Fruit fly (Drosophila melanogaster): ENCODE data around the gene mtrm.

Gene mtrm

dm6 chr3L:8455015-8455908 lies 42.5 kb downstream of the mtrm start (continued):
- TF ChIP-seq knrl (GFP tag; IDR thresholded peaks at IDR 0.05; ENCODE audit: partially characterized antibody): no peak
- peak; percentile 81 for TF ChIP-seq az2 (GFP tag; optimal IDR thresholded peaks at IDR 0.05)
- TF ChIP-seq CG5180 (GFP tag; optimal IDR thresholded peaks at IDR 0.05): peak; percentile 84
- TF ChIP-seq bsh (GFP tag; optimal IDR thresholded peaks at IDR 0.05): peak; percentile 84 to 89
- no peak for TF ChIP-seq dan (GFP tag; IDR thresholded peaks at IDR 0.05)
- TF ChIP-seq CG15269 (tag; optimal IDR thresholded peaks at IDR 0.05): peak; percentile 89
- peak; percentile 40 for TF ChIP-seq CG3838 (GFP tag; optimal IDR thresholded peaks at IDR 0.05)
- peak; percentile 25; the same call in 1 of the 2 replicates for TF ChIP-seq CG14667 (GFP tag; IDR thresholded peaks at IDR 0.05)
- peak; percentile 51; the same call in 1 of the 3 replicates for TF ChIP-seq ase (GFP tag; IDR thresholded peaks at IDR 0.05)
- TF ChIP-seq CG10565 (GFP tag; optimal IDR thresholded peaks at IDR 0.05): no peak
- peak; percentile 83 for TF ChIP-seq tio (GFP tag; optimal IDR thresholded peaks at IDR 0.05)
- peak; percentile 36 for TF ChIP-seq Ets97D (GFP tag; optimal IDR thresholded peaks at IDR 0.05)
- TF ChIP-seq nom (GFP tag; optimal IDR thresholded peaks at IDR 0.05): peak; percentile 97
- TF ChIP-seq org-1 (GFP tag; optimal IDR thresholded peaks at IDR 0.05): peak; percentile 92
- peak; percentile 63 for TF ChIP-seq CG10431 (GFP tag; optimal IDR thresholded peaks at IDR 0.05)
- TF ChIP-seq grn (GFP tag; optimal IDR thresholded peaks at IDR 0.05): peak; percentile 46
- TF ChIP-seq CG10147 (GFP tag; optimal IDR thresholded peaks at IDR 0.05): peak; percentile 94
- TF ChIP-seq Sox102F (GFP tag; optimal IDR thresholded peaks at IDR 0.05): peak; percentile 90
- peak; percentile 86 for TF ChIP-seq Fer3 (tag; optimal IDR thresholded peaks at IDR 0.05)
- no peak for TF ChIP-seq CG1832 (GFP tag; optimal IDR thresholded peaks at IDR 0.05)
- peak; percentile 11 for TF ChIP-seq Lhr (GFP tag; optimal IDR thresholded peaks at IDR 0.05)
- TF ChIP-seq pan (optimal IDR thresholded peaks at IDR 0.05): no peak
- peak in 1 of 2 experiments; percentile 85 for TF ChIP-seq pan (GFP tag; optimal IDR thresholded peaks at IDR 0.05 in 1 of 2, IDR thresholded peaks at IDR 0.05 in 1 of 2)
- peak; percentile 73 for TF ChIP-seq CG11696 (GFP tag; IDR thresholded peaks at IDR 0.05)
- peak; percentile 9 for TF ChIP-seq ac (GFP tag; optimal IDR thresholded peaks at IDR 0.05)
- TF ChIP-seq lilli (GFP tag; optimal IDR thresholded peaks at IDR 0.05): peak; percentile 73
- TF ChIP-seq ranshi (GFP tag; IDR thresholded peaks at IDR 0.05): peak; percentile 77
- TF ChIP-seq stc (GFP tag; IDR thresholded peaks at IDR 0.05): peak; percentile 80
- TF ChIP-seq Ssrp (tag; optimal IDR thresholded peaks at IDR 0.05): peak; percentile 78
- TF ChIP-seq HLH4C (GFP tag; IDR thresholded peaks at IDR 0.05; ENCODE audit: partially characterized antibody): no peak
- 0 out of 3 replicates have a peak, but pooled peaks have one; percentile 65 for TF ChIP-seq ken (GFP tag; IDR thresholded peaks at IDR 0.05)
- TF ChIP-seq ewg (GFP tag; optimal IDR thresholded peaks at IDR 0.05): peak; percentile 67
- TF ChIP-seq phol (tag; optimal IDR thresholded peaks at IDR 0.05): peak; percentile 91
- TF ChIP-seq CG1792 (GFP tag; optimal IDR thresholded peaks at IDR 0.05): peak; percentile 31
- TF ChIP-seq CG7839 (tag; optimal IDR thresholded peaks at IDR 0.05): peak; percentile 95
- no peak for TF ChIP-seq Hey (tag; optimal IDR thresholded peaks at IDR 0.05)
- peak; percentile 67 for TF ChIP-seq mam (GFP tag; optimal IDR thresholded peaks at IDR 0.05)
- TF ChIP-seq nmo (GFP tag; optimal IDR thresholded peaks at IDR 0.05): peak; percentile 94
- no peak for TF ChIP-seq ftz-f1 (GFP tag; optimal IDR thresholded peaks at IDR 0.05)
- peak; percentile 79 for TF ChIP-seq E2f1 (GFP tag; IDR thresholded peaks at IDR 0.05)
- peak; percentile 14 for TF ChIP-seq CG17186 (GFP tag; optimal IDR thresholded peaks at IDR 0.05)
- no peak for TF ChIP-seq Opbp (GFP tag; IDR thresholded peaks at IDR 0.05; ENCODE audit: partially characterized antibody)
- TF ChIP-seq CG1233 (GFP tag; optimal IDR thresholded peaks at IDR 0.05): peak; percentile 75
- TF ChIP-seq gsb (GFP tag; IDR thresholded peaks at IDR 0.05): peak; percentile 72
- peak; percentile 87 for TF ChIP-seq CG12659 (GFP tag; optimal IDR thresholded peaks at IDR 0.05)
- peak; percentile 63 for TF ChIP-seq Side (GFP tag; optimal IDR thresholded peaks at IDR 0.05)
- TF ChIP-seq CG15601 (tag; optimal IDR thresholded peaks at IDR 0.05): peak; percentile 81
- no peak for TF ChIP-seq NC2β (GFP tag; optimal IDR thresholded peaks at IDR 0.05)
